Worm (Caenorhabditis elegans) whole organism, L4/young adult: ENCODE measurements around the gene fbxb-103.
A peak's percentile ranks its signal among the peaks of the same experiment; 100 is the strongest.

ENCODE experiments used
- W03F9.2 ChIP-seq: fragments of 150-350 bp; optimal IDR thresholded peaks from 2 replicates; lab custom pipeline; 2014; ENCODE audit warnings: missing biosample characterization, missing genetic modification characterization
- dao-5 ChIP-seq: sonication (generic microtip); optimal IDR thresholded peaks from 2 replicates; lab custom pipeline; 2016; ENCODE audit warnings: missing genotype, missing genetic modification characterization, moderate library complexity, missing compliant biosample characterization
- him-1 ChIP-seq: sonication (generic microtip); optimal IDR thresholded peaks from 2 replicates; lab custom pipeline; 2016; ENCODE audit warnings: missing genotype, missing genetic modification reagents, missing genetic modification characterization, missing compliant biosample characterization

DNA sequence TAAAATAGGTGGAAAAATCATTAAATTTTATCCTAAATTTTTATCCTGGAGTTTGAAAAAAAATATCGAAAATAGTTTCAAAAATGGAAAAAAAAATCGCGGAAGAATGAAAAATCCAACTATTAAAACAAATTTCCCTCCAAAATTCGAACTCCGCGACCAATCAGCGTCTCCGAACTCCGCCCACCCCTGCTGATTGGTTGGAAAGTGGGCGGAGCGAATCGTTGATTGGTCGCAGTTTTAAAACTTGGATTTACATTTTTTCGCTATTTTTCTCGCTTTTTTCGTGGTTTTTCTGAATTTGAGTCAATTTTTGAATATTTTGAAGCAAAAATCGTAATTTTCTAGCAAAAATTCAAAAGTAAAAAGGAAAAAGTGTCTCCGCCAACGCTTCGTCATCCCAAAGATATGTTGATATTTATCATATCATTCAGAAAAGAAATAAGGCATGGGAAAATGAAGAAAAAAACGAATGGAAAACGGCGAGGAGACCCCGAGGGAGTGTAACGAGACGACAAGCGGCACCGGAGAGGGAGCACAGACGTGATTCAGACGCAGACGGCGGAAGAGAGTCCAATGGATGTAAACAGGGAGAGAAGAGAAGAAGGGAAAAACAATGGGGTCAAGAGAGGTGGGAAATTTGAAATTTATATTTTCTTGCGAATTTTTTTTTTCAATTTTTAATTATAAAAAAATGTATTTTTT lies 23.7 kb downstream of the fbxb-103 start:
- no peak for TF ChIP-seq him-1
- peak; percentile 72 for TF ChIP-seq W03F9.2 (tag; lab: Kevin White, UChicago)
- TF ChIP-seq dao-5 (tag; lab: Kevin White, UChicago), result no peak
